Worm (Caenorhabditis elegans): Measurements from ENCODE around the gene col-19.

ce11 chrX:438396-438795 lies 16.9 kb downstream of the col-19 start:
- TF ChIP-seq nhr-90 (tag; optimal IDR thresholded peaks at IDR 0.05; ENCODE audit: poor library complexity) (no peak), pqm-1 (tag; optimal IDR thresholded peaks at IDR 0.05) (no peak), ama-1 (optimal IDR thresholded peaks at IDR 0.05) (no peak), ces-1 (GFP tag; optimal IDR thresholded peaks at IDR 0.05) (no peak), nhr-237 (tag; optimal IDR thresholded peaks at IDR 0.05) (no peak), nhr-12 (tag; optimal IDR thresholded peaks at IDR 0.05) (no peak), skn-1 (tag; optimal IDR thresholded peaks at IDR 0.05) (no peak)

All from whole organism, L1 larva.